Fruit fly (Drosophila melanogaster) whole organism, wandering third instar larva: ENCODE measurements around the gene SppL.
A peak's percentile ranks its signal among the peaks of the same experiment; 100 is the strongest.

Experiments used
- Abd-B ChIP-seq: fragments of >200 bp; optimal IDR thresholded peaks from 2 replicates; lab custom pipeline; 2017; ENCODE audit warnings: missing biosample characterization, missing genetic modification characterization
- Dfd ChIP-seq: fragments of >200 bp; optimal IDR thresholded peaks from 2 replicates; lab custom pipeline; 2017; ENCODE audit warnings: missing biosample characterization, missing genetic modification characterization
- Hr83 ChIP-seq: fragments of 200-300 bp; sonication (Bioruptor generic); optimal IDR thresholded peaks from 2 replicates; lab custom pipeline; 2016; ENCODE audit warnings: missing biosample characterization, mild to moderate bottlenecking, missing genetic modification characterization, moderate library complexity; ENCODE audit not compliant: poor library complexity, severe bottlenecking
- Myc ChIP-seq: fragments of >200 bp; optimal IDR thresholded peaks from 2 replicates; lab custom pipeline; 2017
- Sp1 ChIP-seq: fragments of 200-800 bp; sonication (Bioruptor generic); optimal IDR thresholded peaks from 3 replicates; lab custom pipeline; 2019; ENCODE audit warnings: missing biosample characterization, mild to moderate bottlenecking, missing genetic modification characterization, moderate library complexity
- dl ChIP-seq, 2 experiments: fragments of 175-275, 200-275 bp in 1 of 2; fragments of 200-275 bp in 1 of 2; sonication (Bioruptor generic); optimal IDR thresholded peaks; lab custom pipeline; 2018; ENCODE audit warnings: mild to moderate bottlenecking in 2 of 2, missing biosample characterization in 2 of 2, missing genetic modification characterization in 2 of 2, moderate library complexity in 2 of 2; ENCODE audit not compliant: partially characterized antibody in 2 of 2, insufficient read depth in 1 of 2
- rgr ChIP-seq: fragments of 200-800 bp; sonication (Bioruptor generic); optimal IDR thresholded peaks from 3 replicates; lab custom pipeline; 2016; ENCODE audit warnings: missing biosample characterization, mild to moderate bottlenecking, missing genetic modification characterization

DNA sequence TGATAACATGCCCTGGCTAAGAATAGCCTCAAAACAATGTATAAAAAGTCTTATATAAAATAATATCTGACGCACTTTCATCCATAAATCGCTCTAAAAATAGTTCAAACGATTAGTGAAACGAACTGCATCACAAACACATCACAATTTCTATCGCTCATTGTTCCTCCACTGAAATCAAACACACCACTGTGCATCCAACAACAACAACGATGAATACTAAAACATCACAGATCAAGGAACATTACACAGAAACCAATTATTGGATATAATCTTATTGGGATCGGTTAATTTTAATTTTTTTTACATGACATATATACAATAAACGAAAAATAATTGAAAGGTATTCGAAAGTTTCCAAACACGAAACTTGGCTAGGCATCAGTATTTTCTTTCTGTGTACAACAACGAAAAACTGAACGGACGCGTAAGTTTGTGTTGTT, 2.4 kb upstream of the SppL start:
- TF ChIP-seq Hr83 (GFP tag; lab: Kevin White, UChicago) (no peak), rgr (GFP tag; lab: Kevin White, UChicago) (peak; percentile 17), Dfd (GFP tag; lab: Kevin White, UChicago) (no peak), Myc (lab: Kevin White, UChicago) (no peak), dl (GFP tag; optimal IDR thresholded peaks at IDR 0.05; lab: Kevin White, UChicago; ENCODE audit: insufficient read depth in 1 of 2, partially characterized antibody in 2 of 2) (no peak), Sp1 (GFP tag; lab: Kevin White, UChicago) (no peak), Abd-B (GFP tag; lab: Kevin White, UChicago) (no peak)
